Worm (Caenorhabditis elegans) whole organism, L1 larva: ENCODE measurements around the gene srb-6.

ENCODE experiments used
- ama-1 ChIP-seq: fragments of 150-350 bp; optimal IDR thresholded peaks from 2 replicates; lab custom pipeline; 2014
- lin-13 ChIP-seq: fragments of 150-350 bp; optimal IDR thresholded peaks from 2 replicates; lab custom pipeline; 2014; ENCODE audit warnings: missing biosample characterization, missing genetic modification reagents, missing genetic modification characterization
- lsy-2 ChIP-seq, 2 experiments: fragments of 150-350 bp; optimal IDR thresholded peaks; 2 replicates each; lab custom pipeline; 2014; ENCODE audit warnings: missing biosample characterization in 2 of 2, missing genetic modification characterization in 2 of 2
- mdl-1 ChIP-seq, 2 experiments: fragments of 150-350 bp; optimal IDR thresholded peaks; 2 replicates each; lab custom pipeline; 2014 to 2017; ENCODE audit warnings: missing biosample characterization in 2 of 2, missing genetic modification characterization in 2 of 2, inconsistent platforms in 1 of 2
- mep-1 ChIP-seq: fragments of 150-350 bp; optimal IDR thresholded peaks from 2 replicates; lab custom pipeline; 2014; ENCODE audit warnings: missing biosample characterization, missing genetic modification characterization
- swsn-7 ChIP-seq: sonication (generic microtip); optimal IDR thresholded peaks from 2 replicates; lab custom pipeline; 2016; ENCODE audit warnings: missing genetic modification characterization, missing compliant biosample characterization
- zag-1 ChIP-seq: fragments of 150-350 bp; optimal IDR thresholded peaks from 2 replicates; lab custom pipeline; 2014; ENCODE audit warnings: missing biosample characterization, missing genetic modification characterization

ce11 chrII:10203067-10203466 is 8.4 kb downstream of the srb-6 start:
- TF ChIP-seq mep-1 (tag; lab: Kevin White, UChicago), result no peak
- no peak for TF ChIP-seq zag-1 (tag; lab: Kevin White, UChicago)
- TF ChIP-seq swsn-7 (tag; lab: Kevin White, UChicago), result no peak
- TF ChIP-seq mdl-1 (tag; optimal IDR thresholded peaks at IDR 0.05; lab: Kevin White, UChicago), result no peak
- no peak for TF ChIP-seq lsy-2 (tag; optimal IDR thresholded peaks at IDR 0.05; lab: Kevin White, UChicago)
- TF ChIP-seq ama-1, result no peak
- TF ChIP-seq lin-13 (GFP tag; lab: Kevin White, UChicago), result no peak
